Fruit fly (Drosophila melanogaster): ENCODE data around the gene CG5282.

- TF ChIP-seq grau (tag; optimal IDR thresholded peaks at IDR 0.05) = no peak
- no peak for TF ChIP-seq CG10462 (GFP tag; optimal IDR thresholded peaks at IDR 0.05)
- TF ChIP-seq CG30403 (GFP tag; optimal IDR thresholded peaks at IDR 0.05) = no peak
- no peak for TF ChIP-seq br (optimal IDR thresholded peaks at IDR 0.05)
Measured at dm6 chr3L:20379496-20379895, 46.4 kb downstream of the CG5282 start.

Data from whole organism, embryonic.